Fruit fly (Drosophila melanogaster) whole organism, wandering third instar larva: ENCODE data around the gene CG9674.

Experiments
- lola ChIP-seq: fragments of >200 bp; optimal IDR thresholded peaks from 2 replicates; lab custom pipeline; 2017; ENCODE audit warnings: missing biosample characterization, missing genetic modification characterization
- pan ChIP-seq: fragments of >200 bp; optimal IDR thresholded peaks from 2 replicates; lab custom pipeline; 2017

DNA sequence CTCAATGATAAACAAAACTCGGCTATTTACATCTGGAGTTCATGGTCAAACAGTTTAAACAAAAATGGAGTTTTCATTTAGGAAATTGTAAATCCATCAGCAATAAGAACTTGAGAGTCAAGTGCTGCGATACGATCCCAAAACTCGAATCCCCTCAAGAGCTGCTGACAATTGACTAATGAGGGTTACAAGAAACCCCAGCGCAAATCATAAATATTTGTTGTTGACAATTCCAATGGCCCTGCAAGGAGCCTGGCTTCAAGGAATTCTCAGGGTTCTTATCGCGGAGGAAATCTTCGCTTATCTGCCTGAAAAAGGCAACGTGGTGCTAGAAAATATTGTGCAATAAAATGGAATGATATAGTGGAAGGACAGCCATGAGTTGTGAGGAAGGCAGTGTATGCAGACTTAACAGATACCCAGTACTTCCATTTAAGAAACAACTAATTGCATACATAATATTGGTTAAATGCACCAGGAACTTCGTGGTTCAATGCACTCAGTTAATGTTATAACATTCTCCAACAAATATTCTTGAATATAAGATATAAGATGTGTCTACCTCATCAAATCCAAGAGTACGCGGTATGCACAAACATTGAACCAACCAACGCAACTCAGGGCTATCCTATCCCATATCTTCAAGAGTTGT lies 39.4 kb downstream of the CG9674 start:
- no peak for TF ChIP-seq pan (lab: Kevin White, UChicago)
- TF ChIP-seq lola (GFP tag; lab: Kevin White, UChicago) = no peak
